Worm (Caenorhabditis elegans) whole organism, young adult: ENCODE data around the gene F49H12.4.

Experiments
- ama-1 ChIP-seq, 3 experiments: fragments of 150-350 bp in 1 of 3; sonication (generic microtip) in 2 of 3; optimal IDR thresholded peaks; 2 replicates each; lab custom pipeline; 2014 to 2018; ENCODE audit warnings: missing biosample characterization in 2 of 3, missing genetic modification characterization in 2 of 3, missing genetic modification reagents in 2 of 3
- mes-4 ChIP-seq: sonication (generic microtip); optimal IDR thresholded peaks from 2 replicates; lab custom pipeline; 2016; ENCODE audit warnings: missing genotype, missing genetic modification characterization, missing compliant biosample characterization
- nhr-179 ChIP-seq: sonication (generic microtip); optimal IDR thresholded peaks from 2 replicates; lab custom pipeline; 2016; ENCODE audit warnings: mild to moderate bottlenecking, missing genetic modification characterization, missing compliant biosample characterization
- sea-2 ChIP-seq: fragments of 200-800 bp; sonication (Bioruptor generic); IDR thresholded peaks from 2 replicates; pipeline ENCODE4 v1.3.6; 2022; ENCODE audit warnings: missing genetic modification characterization, missing compliant biosample characterization

ce11 chrX:2031414-2031813, 48.2 kb upstream of the F49H12.4 start, which contains the start of gene Y102A11A.5:
- no peak for TF ChIP-seq mes-4
- TF ChIP-seq sea-2, result no peak
- TF ChIP-seq ama-1 (optimal IDR thresholded peaks at IDR 0.05; lab: Kevin White, UChicago), result no peak
- TF ChIP-seq ama-1 (GFP tag; optimal IDR thresholded peaks at IDR 0.05; lab: Kevin White, UChicago), result no peak
- TF ChIP-seq nhr-179 (tag; lab: Kevin White, UChicago), result no peak
